Worm (Caenorhabditis elegans) whole organism, L1 larva: ENCODE measurements around the gene dnj-22.

ENCODE experiments used
- C04F5.9 ChIP-seq: sonication (generic microtip); optimal IDR thresholded peaks from 2 replicates; lab custom pipeline; 2016; ENCODE audit warnings: missing genetic modification characterization, missing compliant biosample characterization
- C34B4.2 ChIP-seq: sonication (generic microtip); optimal IDR thresholded peaks from 2 replicates; lab custom pipeline; 2017; ENCODE audit warnings: mild to moderate bottlenecking, missing genetic modification characterization, missing compliant biosample characterization
- F16B12.6 ChIP-seq: fragments of 150-350 bp; optimal IDR thresholded peaks from 2 replicates; lab custom pipeline; 2014; ENCODE audit warnings: missing biosample characterization, missing genetic modification characterization
- Y116A8C.19 ChIP-seq: sonication (generic microtip); optimal IDR thresholded peaks from 2 replicates; lab custom pipeline; 2016; ENCODE audit warnings: missing compliant biosample characterization, missing genetic modification characterization, borderline replicate concordance
- aha-1 ChIP-seq: fragments of 150-350 bp; optimal IDR thresholded peaks from 2 replicates; lab custom pipeline; 2014; ENCODE audit warnings: missing biosample characterization, missing genetic modification characterization
- blmp-1 ChIP-seq: fragments of 150-350 bp; optimal IDR thresholded peaks from 2 replicates; lab custom pipeline; 2014; ENCODE audit warnings: missing biosample characterization, missing genetic modification characterization
- ceh-82 ChIP-seq, 3 experiments: fragments of 150-350 bp in 1 of 3; sonication (generic microtip) in 2 of 3; optimal IDR thresholded peaks; 2 replicates each; lab custom pipeline; 2014 to 2017; ENCODE audit warnings: missing biosample characterization in 3 of 3, missing genetic modification characterization in 3 of 3
- ceh-90 ChIP-seq: sonication (generic microtip); optimal IDR thresholded peaks from 2 replicates; lab custom pipeline; 2016; ENCODE audit warnings: missing genetic modification characterization, missing compliant biosample characterization
- ces-1 ChIP-seq: fragments of 150-350 bp; optimal IDR thresholded peaks from 2 replicates; lab custom pipeline; 2014; ENCODE audit warnings: missing biosample characterization, missing genetic modification reagents, missing genetic modification characterization
- dpl-1 ChIP-seq, 3 experiments: fragments of 150-350 bp in 2 of 3; sonication (generic microtip) in 1 of 3; optimal IDR thresholded peaks; 2 replicates each; lab custom pipeline; 2014 to 2017; ENCODE audit warnings: missing biosample characterization in 3 of 3, missing genetic modification characterization in 3 of 3, missing genetic modification reagents in 3 of 3
- dsc-1 ChIP-seq: sonication (generic microtip); optimal IDR thresholded peaks from 2 replicates; lab custom pipeline; 2016; ENCODE audit warnings: mild to moderate bottlenecking, missing genetic modification characterization, missing compliant biosample characterization
- efl-1 ChIP-seq, 4 experiments: fragments of 150-350 bp; optimal IDR thresholded peaks in 3 of 4; peaks in 1 of 4; 1 replicate in 1 of 4; 2 replicates in 3 of 4; lab custom pipeline; 2014; ENCODE audit warnings: missing biosample characterization in 2 of 4, missing genetic modification characterization in 2 of 4, missing genetic modification reagents in 2 of 4
- efl-3 ChIP-seq: fragments of 200-800 bp; sonication (Bioruptor generic); optimal IDR thresholded peaks from 2 replicates; lab custom pipeline; 2018; ENCODE audit warnings: mild to moderate bottlenecking, missing genetic modification characterization, missing compliant biosample characterization
- egl-13 ChIP-seq: sonication (generic microtip); optimal IDR thresholded peaks from 2 replicates; lab custom pipeline; 2016; ENCODE audit warnings: missing genotype, missing genetic modification reagents, missing genetic modification characterization, missing compliant biosample characterization
- fkh-4 ChIP-seq: sonication (generic microtip); optimal IDR thresholded peaks from 2 replicates; lab custom pipeline; 2016; ENCODE audit warnings: missing compliant biosample characterization, missing genetic modification characterization, borderline replicate concordance
- fos-1 ChIP-seq: fragments of 150-350 bp; optimal IDR thresholded peaks from 2 replicates; lab custom pipeline; 2014; ENCODE audit warnings: missing biosample characterization, missing genetic modification characterization
- hlh-17 ChIP-seq: fragments of 200-800 bp; sonication (Bioruptor generic); optimal IDR thresholded peaks from 2 replicates; lab custom pipeline; 2018; ENCODE audit warnings: missing genetic modification characterization, mild to moderate bottlenecking, missing compliant biosample characterization, moderate library complexity, borderline replicate concordance
- irx-1 ChIP-seq: sonication (generic microtip); optimal IDR thresholded peaks from 2 replicates; lab custom pipeline; 2016; ENCODE audit warnings: missing genetic modification characterization, missing compliant biosample characterization
- lin-14 ChIP-seq: fragments of 200-800 bp; sonication (Bioruptor generic); optimal IDR thresholded peaks from 2 replicates; lab custom pipeline; 2018; ENCODE audit warnings: mild to moderate bottlenecking, missing genetic modification characterization, moderate library complexity, missing compliant biosample characterization
- lin-15B ChIP-seq: fragments of 150-350 bp; sonication (generic microtip); optimal IDR thresholded peaks from 3 replicates; lab custom pipeline; 2014; ENCODE audit warnings: missing biosample characterization, missing genetic modification characterization
- lin-39 ChIP-seq: fragments of 150-350 bp; optimal IDR thresholded peaks from 2 replicates; lab custom pipeline; 2014; ENCODE audit warnings: missing biosample characterization, missing genetic modification reagents, missing genetic modification characterization
- lir-3 ChIP-seq: sonication (generic microtip); optimal IDR thresholded peaks from 2 replicates; lab custom pipeline; 2016; ENCODE audit warnings: mild to moderate bottlenecking, missing genetic modification characterization, moderate library complexity, missing compliant biosample characterization; ENCODE audit not compliant: poor library complexity
- lsy-2 ChIP-seq, 2 experiments: fragments of 150-350 bp; optimal IDR thresholded peaks; 2 replicates each; lab custom pipeline; 2014; ENCODE audit warnings: missing biosample characterization in 2 of 2, missing genetic modification characterization in 2 of 2
- mab-9 ChIP-seq: fragments of 200-800 bp; sonication (Bioruptor generic); IDR thresholded peaks from 2 replicates; pipeline ENCODE4 v1.3.6; 2022; ENCODE audit warnings: missing genetic modification reagents, missing genetic modification characterization, missing compliant biosample characterization
- mep-1 ChIP-seq: fragments of 150-350 bp; optimal IDR thresholded peaks from 2 replicates; lab custom pipeline; 2014; ENCODE audit warnings: missing biosample characterization, missing genetic modification characterization
- nhr-47 ChIP-seq: sonication (generic microtip); optimal IDR thresholded peaks from 2 replicates; lab custom pipeline; 2016; ENCODE audit warnings: mild to moderate bottlenecking, missing genetic modification characterization, moderate library complexity, missing compliant biosample characterization
- nhr-76 ChIP-seq: sonication (generic microtip); optimal IDR thresholded peaks from 2 replicates; lab custom pipeline; 2017; ENCODE audit warnings: missing biosample characterization, missing genetic modification characterization
- nhr-77 ChIP-seq: fragments of 150-350 bp; optimal IDR thresholded peaks from 2 replicates; lab custom pipeline; 2014; ENCODE audit warnings: missing biosample characterization, missing genetic modification characterization
- nhr-85 ChIP-seq: sonication (generic microtip); peaks from one replicate; lab custom pipeline; 2016; ENCODE audit warnings: missing genetic modification characterization, inconsistent platforms, missing compliant biosample characterization
- nhr-90 ChIP-seq: sonication (generic microtip); optimal IDR thresholded peaks from 2 replicates; lab custom pipeline; 2016; ENCODE audit warnings: mild to moderate bottlenecking, missing genetic modification characterization, missing compliant biosample characterization; ENCODE audit not compliant: poor library complexity
- pag-3 ChIP-seq: sonication (generic microtip); optimal IDR thresholded peaks from 2 replicates; lab custom pipeline; 2017; ENCODE audit warnings: missing genetic modification characterization, mild to moderate bottlenecking, missing compliant biosample characterization, antibody characterized with exemption, borderline replicate concordance; ENCODE audit not compliant: insufficient read depth
- swsn-7 ChIP-seq: sonication (generic microtip); optimal IDR thresholded peaks from 2 replicates; lab custom pipeline; 2016; ENCODE audit warnings: missing genetic modification characterization, missing compliant biosample characterization
- unc-86 ChIP-seq: sonication (generic microtip); optimal IDR thresholded peaks from 2 replicates; lab custom pipeline; 2016; ENCODE audit warnings: missing genetic modification characterization, missing compliant biosample characterization
- vab-15 ChIP-seq: sonication (generic microtip); optimal IDR thresholded peaks from 2 replicates; lab custom pipeline; 2017; ENCODE audit warnings: missing genotype, mild to moderate bottlenecking, missing genetic modification characterization, missing compliant biosample characterization

dnj-22 gene

ce11 chrV:8481274-8481673 is 19.4 kb upstream of the dnj-22 start:
- TF ChIP-seq pag-3 (tag; lab: Kevin White, UChicago) (no peak), ceh-90 (tag; lab: Kevin White, UChicago) (no peak), irx-1 (tag; lab: Kevin White, UChicago) (no peak), nhr-47 (tag; lab: Kevin White, UChicago) (no peak), fkh-4 (tag; lab: Kevin White, UChicago) (no peak), ceh-82 (tag; optimal IDR thresholded peaks at IDR 0.05; lab: Kevin White, UChicago) (no peak), fos-1 (tag; lab: Kevin White, UChicago) (no peak)

DNA sequence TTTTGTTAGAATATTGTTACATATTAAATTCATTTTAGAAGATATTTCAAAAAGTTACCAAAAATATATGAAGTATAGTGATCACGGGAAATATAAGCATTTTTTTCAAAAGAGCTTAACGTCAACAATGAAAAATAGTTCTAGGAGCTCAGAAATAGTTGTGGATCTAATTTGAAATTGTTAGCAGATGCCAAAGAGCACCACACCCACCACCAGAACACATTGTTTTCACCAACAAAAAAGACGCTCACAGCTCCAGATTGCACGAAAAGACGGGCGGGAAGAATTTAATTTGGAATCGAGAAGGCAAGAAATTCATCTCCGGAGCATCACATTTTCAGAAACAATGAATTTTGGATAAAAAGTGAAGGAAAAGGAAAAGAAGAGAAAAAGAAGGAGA is 9.0 kb upstream of the dnj-22 start, which contains the start of gene gplb-1:
gplb-1 (minus strand) TSS at position 337 of the 400 bp plus-strand sequence.
- TF ChIP-seq fkh-4 (tag; lab: Kevin White, UChicago) (peak; percentile 72), mep-1 (tag; lab: Kevin White, UChicago) (no peak), aha-1 (no peak), swsn-7 (no peak), lin-39 (tag; lab: Kevin White, UChicago) (no peak), vab-15 (no peak), dsc-1 (tag; lab: Kevin White, UChicago) (peak; percentile 92), ceh-90 (tag; lab: Kevin White, UChicago) (no peak), efl-1 (optimal IDR thresholded peaks at IDR 0.05; lab: Kevin White, UChicago) (no peak), efl-1 (GFP tag; optimal IDR thresholded peaks at IDR 0.05 in 1 of 2; lab: Kevin White, UChicago) (peak in 1 of 2 experiments; percentile 37), unc-86 (tag; lab: Kevin White, UChicago) (no peak), dpl-1 (GFP tag; optimal IDR thresholded peaks at IDR 0.05; lab: Kevin White, UChicago) (no peak)

ce11 chrV:8468740-8469139 is 6.8 kb upstream of the dnj-22 start, which contains the start of gene phf-30:
Gene phf-30, plus strand, starts transcription at chrV:8469040.
- TF ChIP-seq egl-13 (tag; lab: Kevin White, UChicago), result no peak
- TF ChIP-seq C04F5.9 (tag; lab: Kevin White, UChicago), result no peak
- no peak for TF ChIP-seq nhr-90 (tag; lab: Kevin White, UChicago)
- TF ChIP-seq Y116A8C.19 (tag; lab: Kevin White, UChicago), result no peak
- no peak for TF ChIP-seq lsy-2 (tag; optimal IDR thresholded peaks at IDR 0.05; lab: Kevin White, UChicago)
- TF ChIP-seq, all 84 proteins: peak for 0

ce11 chrV:8467031-8467430 is 5.1 kb upstream of the dnj-22 start, which contains the start of gene mrpl-4:
Gene mrpl-4, plus strand, starts transcription at chrV:8467265.
- TF ChIP-seq blmp-1 (tag; lab: Kevin White, UChicago), result no peak
- TF ChIP-seq C34B4.2 (tag; lab: Kevin White, UChicago), result no peak
- TF ChIP-seq mab-9 (GFP tag; lab: Robert Waterston, UW), result no peak
- no peak for TF ChIP-seq efl-1 (optimal IDR thresholded peaks at IDR 0.05; lab: Kevin White, UChicago)
- TF ChIP-seq efl-1 (GFP tag; optimal IDR thresholded peaks at IDR 0.05 in 1 of 2; lab: Kevin White, UChicago), result peak in 1 of 2 experiments; percentile 7

ce11 chrV:8465386-8465785 is 3.5 kb upstream of the dnj-22 start, which contains the start of gene mrps-2:
Gene mrps-2, plus strand, starts transcription at chrV:8465686.
- TF ChIP-seq nhr-85 (tag; lab: Kevin White, UChicago) (peak; percentile 29), lin-15B (no peak), dpl-1 (GFP tag; optimal IDR thresholded peaks at IDR 0.05; lab: Kevin White, UChicago) (no peak)
- TF ChIP-seq, all 84 proteins: peak for 1

DNA sequence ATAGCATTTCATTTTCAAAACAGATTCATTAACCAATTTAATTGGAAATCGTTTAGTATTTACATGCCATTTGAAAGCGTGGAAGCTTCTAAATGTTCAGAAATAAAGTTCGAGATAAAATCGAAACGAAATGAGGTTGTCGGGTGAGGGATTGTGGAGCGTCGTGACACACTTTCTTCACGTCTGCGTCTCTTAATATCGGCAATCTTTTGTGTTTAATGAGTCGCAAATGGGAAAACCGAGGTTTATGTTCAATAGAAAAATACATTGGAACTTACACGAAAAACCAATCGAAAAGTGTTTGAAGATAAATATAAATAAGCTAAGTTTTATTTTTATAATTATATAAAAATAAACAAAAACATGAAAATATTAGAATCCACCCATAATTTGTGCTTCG is 1.1 kb downstream of the dnj-22 start:
- TF ChIP-seq lsy-2 (tag; optimal IDR thresholded peaks at IDR 0.05; lab: Kevin White, UChicago) (peak in 1 of 2 experiments; percentile 29), F16B12.6 (no peak), nhr-77 (no peak), lir-3 (tag; lab: Kevin White, UChicago) (no peak), nhr-85 (tag; lab: Kevin White, UChicago) (peak; percentile 53), lin-14 (GFP tag; lab: Kevin White, UChicago) (peak; percentile 53), ces-1 (GFP tag; lab: Kevin White, UChicago) (no peak), ceh-82 (tag; optimal IDR thresholded peaks at IDR 0.05; lab: Kevin White, UChicago) (peak in 1 of 3 experiments; percentile 9), blmp-1 (tag; lab: Kevin White, UChicago) (peak; percentile 82), nhr-76 (no peak), hlh-17 (GFP tag; lab: Kevin White, UChicago) (no peak), efl-3 (GFP tag; lab: Kevin White, UChicago) (no peak), mep-1 (tag; lab: Kevin White, UChicago) (peak; percentile 29)
